Worm (Caenorhabditis elegans) whole organism, late embryonic: ENCODE data around the gene ksr-1.

Experiments used
- K02D7.2 ChIP-seq: sonication (generic microtip); optimal IDR thresholded peaks from 2 replicates; lab custom pipeline; 2017; ENCODE audit warnings: mild to moderate bottlenecking, missing genetic modification characterization, missing compliant biosample characterization
- ama-1 ChIP-seq: fragments of 150-350 bp; optimal IDR thresholded peaks from 2 replicates; lab custom pipeline; 2014
- ceh-30 ChIP-seq: fragments of 150-350 bp; optimal IDR thresholded peaks from 2 replicates; lab custom pipeline; 2014; ENCODE audit warnings: missing biosample characterization, missing genetic modification characterization
- ceh-45 ChIP-seq: fragments of 200-800 bp; sonication (Bioruptor generic); IDR thresholded peaks from 2 replicates; pipeline ENCODE4 v1.3.6; 2022; ENCODE audit warnings: missing genetic modification reagents, missing genetic modification characterization, missing compliant biosample characterization
- dmd-4 ChIP-seq: sonication (generic microtip); optimal IDR thresholded peaks from 2 replicates; lab custom pipeline; 2016; ENCODE audit warnings: borderline replicate concordance, missing genetic modification characterization, missing compliant biosample characterization
- fkh-10 ChIP-seq: fragments of 150-350 bp; optimal IDR thresholded peaks from 2 replicates; lab custom pipeline; 2014; ENCODE audit warnings: missing biosample characterization, missing genetic modification reagents, missing genetic modification characterization
- gmeb-2 ChIP-seq: sonication (generic microtip); optimal IDR thresholded peaks from 2 replicates; lab custom pipeline; 2016; ENCODE audit warnings: missing genetic modification characterization, inconsistent platforms, missing compliant biosample characterization
- hlh-13 ChIP-seq: fragments of 200-800 bp; sonication (Bioruptor generic); optimal IDR thresholded peaks from 2 replicates; lab custom pipeline; 2018; ENCODE audit warnings: mild to moderate bottlenecking, missing genetic modification characterization, missing compliant biosample characterization
- nhr-11 ChIP-seq: fragments of 150-350 bp; optimal IDR thresholded peaks from 2 replicates; lab custom pipeline; 2014; ENCODE audit warnings: missing biosample characterization, missing genetic modification characterization
- pha-2 ChIP-seq: sonication (generic microtip); optimal IDR thresholded peaks from 2 replicates; lab custom pipeline; 2017; ENCODE audit warnings: mild to moderate bottlenecking, missing genetic modification characterization, missing compliant biosample characterization
- unc-42 ChIP-seq: sonication (generic microtip); optimal IDR thresholded peaks from 2 replicates; lab custom pipeline; 2016; ENCODE audit warnings: missing genotype, missing genetic modification characterization, missing compliant biosample characterization
- unc-86 ChIP-seq: sonication (generic microtip); optimal IDR thresholded peaks from 2 replicates; lab custom pipeline; 2016; ENCODE audit warnings: missing genetic modification characterization, missing compliant biosample characterization

DNA sequence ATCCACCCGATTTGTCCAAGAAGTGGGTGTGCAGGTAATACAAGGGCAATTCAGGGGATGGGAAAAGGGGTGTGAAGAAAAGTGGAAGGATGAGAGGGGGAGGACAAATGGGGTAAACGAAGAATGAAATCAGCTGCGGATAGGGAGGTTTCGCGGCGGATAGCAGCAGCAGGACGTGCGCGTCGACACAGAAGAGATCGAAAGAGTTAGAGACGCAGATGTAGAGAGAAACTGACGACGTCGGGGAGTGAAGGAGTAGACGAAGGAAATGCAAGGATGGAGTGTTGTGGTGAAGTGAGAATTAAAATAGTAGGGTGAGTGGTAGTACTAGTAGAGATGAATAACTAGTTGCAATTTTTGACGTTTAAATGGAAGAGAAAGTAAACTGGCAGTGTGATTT is 22.7 kb upstream of the ksr-1 start, which contains the start of gene M60.6:
- TF ChIP-seq K02D7.2, result no peak
- TF ChIP-seq ceh-45 (GFP tag; lab: Robert Waterston, UW), result no peak
- TF ChIP-seq nhr-11, result no peak
- no peak for TF ChIP-seq ceh-30 (tag; lab: Kevin White, UChicago)
- TF ChIP-seq unc-86, result no peak
- TF ChIP-seq gmeb-2 (tag; lab: Kevin White, UChicago), result no peak
- TF ChIP-seq pha-2 (tag; lab: Kevin White, UChicago), result no peak
- TF ChIP-seq dmd-4, result no peak
- no peak for TF ChIP-seq fkh-10 (GFP tag; lab: Kevin White, UChicago)
- no peak for TF ChIP-seq hlh-13 (GFP tag; lab: Kevin White, UChicago)
- TF ChIP-seq ama-1 (lab: Kevin White, UChicago), result no peak
- TF ChIP-seq unc-42 (tag; lab: Kevin White, UChicago), result peak; percentile 89
